Fruit fly (Drosophila melanogaster): ENCODE data around the gene Orc2.
A peak's percentile ranks its signal among the peaks of the same experiment; 100 is the strongest.

DNA sequence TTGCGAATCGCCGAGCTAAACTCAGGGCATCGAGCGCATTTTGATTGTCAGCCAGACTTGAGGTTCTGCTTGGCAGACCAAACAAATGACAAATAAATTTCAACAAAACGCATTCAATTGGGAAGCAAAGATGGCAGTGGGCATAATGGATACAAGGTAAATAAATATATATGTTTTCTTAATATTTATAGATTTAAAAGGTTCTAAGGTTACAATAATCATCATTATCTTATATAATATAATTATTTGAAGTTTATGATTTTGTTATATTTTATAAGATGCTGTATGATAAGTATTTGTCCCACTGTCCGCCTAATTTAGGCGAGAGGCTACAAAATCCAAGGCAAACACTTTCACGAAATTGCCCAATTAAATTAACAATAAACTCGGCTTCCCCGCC, 46.6 kb upstream of the Orc2 start:
- no peak for TF ChIP-seq CG11902 (GFP tag; optimal IDR thresholded peaks at IDR 0.05)
- TF ChIP-seq spab (GFP tag; optimal IDR thresholded peaks at IDR 0.05): peak; percentile 9
- TF ChIP-seq Eip93F (GFP tag; optimal IDR thresholded peaks at IDR 0.05): no peak
- no peak for TF ChIP-seq Gug (GFP tag; IDR thresholded peaks at IDR 0.05)
- peak; percentile 52 for TF ChIP-seq Ets96B (tag; optimal IDR thresholded peaks at IDR 0.05)
- no peak for TF ChIP-seq CG11762 (GFP tag; optimal IDR thresholded peaks at IDR 0.05; ENCODE audit: insufficient read depth)
- no peak for TF ChIP-seq Hr39 (GFP tag; optimal IDR thresholded peaks at IDR 0.05)
- TF ChIP-seq ss (GFP tag; optimal IDR thresholded peaks at IDR 0.05): no peak
- no peak for TF ChIP-seq dac (GFP tag; optimal IDR thresholded peaks at IDR 0.05)
- no peak for TF ChIP-seq Met (GFP tag; optimal IDR thresholded peaks at IDR 0.05)

All from whole organism, prepupa.